Fruit fly (Drosophila melanogaster): ENCODE results near the gene Trissin.

Trissin gene

dm6 chr3R:15472753-15473212, 12.4 kb downstream of the Trissin start:
- TF ChIP-seq noc (tag; optimal IDR thresholded peaks at IDR 0.05), result peak; percentile 90

- TF ChIP-seq noc (tag; optimal IDR thresholded peaks at IDR 0.05), result peak; percentile 29
These were observed 13.5 kb downstream of the Trissin start for dm6 chr3R:15471742-15472141.

- no peak for TF ChIP-seq noc (tag; optimal IDR thresholded peaks at IDR 0.05)
These were observed 17.0 kb downstream of the Trissin start for dm6 chr3R:15467991-15468764.

dm6 chr3R:15463172-15463571, 22.0 kb downstream of the Trissin start:
- TF ChIP-seq noc (tag; optimal IDR thresholded peaks at IDR 0.05), result no peak

dm6 chr3R:15458186-15458715, 26.9 kb downstream of the Trissin start:
- peak; percentile 48 for TF ChIP-seq noc (tag; optimal IDR thresholded peaks at IDR 0.05)

dm6 chr3R:15457386-15458011, 27.7 kb downstream of the Trissin start:
- TF ChIP-seq noc (tag; optimal IDR thresholded peaks at IDR 0.05), result no peak

dm6 chr3R:15451344-15452107, 33.7 kb downstream of the Trissin start:
- TF ChIP-seq noc (tag; optimal IDR thresholded peaks at IDR 0.05), result peak; percentile 37

dm6 chr3R:15448657-15449056, 36.5 kb downstream of the Trissin start:
- TF ChIP-seq noc (tag; optimal IDR thresholded peaks at IDR 0.05), result no peak

dm6 chr3R:15447791-15448190, 37.4 kb downstream of the Trissin start:
- TF ChIP-seq noc (tag; optimal IDR thresholded peaks at IDR 0.05), result no peak

dm6 chr3R:15446149-15446548, 39.0 kb downstream of the Trissin start:
- no peak for TF ChIP-seq noc (tag; optimal IDR thresholded peaks at IDR 0.05)

- TF ChIP-seq noc (tag; optimal IDR thresholded peaks at IDR 0.05), result no peak
These were observed 45.5 kb downstream of the Trissin start, which contains the start of gene Act88F for dm6 chr3R:15439669-15440068. TSS of gene Act88F (plus strand) at chr3R:15439969.

- no peak for TF ChIP-seq noc (tag; optimal IDR thresholded peaks at IDR 0.05)
These were observed 47.5 kb downstream of the Trissin start for dm6 chr3R:15437458-15438414.

- no peak for TF ChIP-seq noc (tag; optimal IDR thresholded peaks at IDR 0.05)
These were observed 48.4 kb downstream of the Trissin start for dm6 chr3R:15436799-15437198.
